Worm (Caenorhabditis elegans): ENCODE data around the gene K12B6.4.

DNA sequence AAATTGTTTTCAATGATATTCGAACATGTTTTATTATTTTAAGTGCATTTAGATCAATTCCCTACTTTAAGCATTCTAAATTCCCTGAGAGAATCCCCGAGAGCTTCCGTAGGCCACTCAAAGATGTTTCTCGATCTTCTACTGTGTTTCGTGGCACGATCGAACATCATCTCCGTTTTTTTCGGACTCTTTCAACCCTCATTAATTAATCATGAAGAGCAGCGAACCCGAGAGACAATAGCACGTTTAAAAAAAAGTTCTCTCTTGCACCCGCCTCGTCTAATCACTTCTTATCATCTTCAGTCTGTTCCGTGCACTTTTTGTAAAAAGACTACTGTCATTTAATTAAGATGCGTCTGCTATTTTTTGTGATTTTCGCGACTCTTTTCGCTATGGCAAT, 7.5 kb upstream of the K12B6.4 start, which contains the start of gene K12B6.11:
- TF ChIP-seq ama-1 (optimal IDR thresholded peaks at IDR 0.05) (no peak), nfya-1 (tag; optimal IDR thresholded peaks at IDR 0.05) (no peak), dmd-4 (tag; optimal IDR thresholded peaks at IDR 0.05; ENCODE audit: borderline replicate concordance) (no peak), elt-2 (tag; optimal IDR thresholded peaks at IDR 0.05) (no peak), nhr-11 (tag; optimal IDR thresholded peaks at IDR 0.05) (no peak), pha-4 (tag; optimal IDR thresholded peaks at IDR 0.05) (no peak), sox-4 (tag; optimal IDR thresholded peaks at IDR 0.05) (no peak)
